Fruit fly (Drosophila melanogaster): ENCODE data around the gene CG14050.
A peak's percentile ranks its signal among the peaks of the same experiment; 100 is the strongest.

DNA sequence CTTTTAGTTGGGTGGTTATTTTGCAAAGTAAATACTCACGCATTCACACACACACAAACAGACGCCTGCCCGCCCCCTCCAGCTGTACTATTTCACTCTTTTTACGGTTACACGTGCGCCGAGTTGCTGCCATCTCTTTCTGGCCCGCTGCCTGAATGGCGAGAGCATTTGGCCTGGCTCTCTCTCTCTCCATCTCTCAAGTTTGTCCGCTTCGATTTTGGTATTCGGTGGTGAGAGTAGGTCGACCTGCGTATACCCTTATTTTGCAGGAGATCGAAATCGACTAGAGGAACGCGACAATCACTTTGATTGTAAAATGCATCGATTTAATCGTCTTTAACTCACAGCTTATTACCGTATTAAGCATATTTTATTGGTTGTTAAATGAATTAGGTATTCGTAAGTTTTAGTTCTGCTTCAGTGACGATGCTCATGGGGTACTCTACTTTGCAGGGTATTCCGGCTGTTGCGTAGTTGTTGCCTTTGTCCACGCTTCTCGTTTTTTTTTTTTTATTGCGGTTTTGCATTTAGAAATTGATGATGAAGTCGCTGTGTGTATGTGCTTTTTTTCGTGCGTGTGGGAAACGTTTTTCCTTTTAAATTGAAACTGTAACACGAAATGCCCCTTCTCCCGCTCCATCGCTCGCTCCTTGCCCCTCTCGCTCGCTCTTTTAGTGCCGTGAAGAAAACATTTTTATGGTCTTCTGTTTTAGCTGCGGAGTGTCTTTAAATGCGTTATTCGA, 22.1 kb downstream of the CG14050 start:
- TF ChIP-seq CG11617 (GFP tag; optimal IDR thresholded peaks at IDR 0.05) (peak; percentile 85), CG7101 (tag; optimal IDR thresholded peaks at IDR 0.05) (peak; percentile 86), pad (GFP tag; optimal IDR thresholded peaks at IDR 0.05) (peak; percentile 96), bab1 (GFP tag; optimal IDR thresholded peaks at IDR 0.05) (peak; percentile 89), kay (GFP tag; ENCODE audit: borderline replicate concordance) (no peak), CG5204 (GFP tag; optimal IDR thresholded peaks at IDR 0.05) (peak; percentile 71), cic (GFP tag; optimal IDR thresholded peaks at IDR 0.05) (peak; percentile 75), CG12768 (GFP tag; optimal IDR thresholded peaks at IDR 0.05) (peak; percentile 66)
